Fruit fly (Drosophila melanogaster): ENCODE results near the gene CG4793.

The CG4793 gene

DNA sequence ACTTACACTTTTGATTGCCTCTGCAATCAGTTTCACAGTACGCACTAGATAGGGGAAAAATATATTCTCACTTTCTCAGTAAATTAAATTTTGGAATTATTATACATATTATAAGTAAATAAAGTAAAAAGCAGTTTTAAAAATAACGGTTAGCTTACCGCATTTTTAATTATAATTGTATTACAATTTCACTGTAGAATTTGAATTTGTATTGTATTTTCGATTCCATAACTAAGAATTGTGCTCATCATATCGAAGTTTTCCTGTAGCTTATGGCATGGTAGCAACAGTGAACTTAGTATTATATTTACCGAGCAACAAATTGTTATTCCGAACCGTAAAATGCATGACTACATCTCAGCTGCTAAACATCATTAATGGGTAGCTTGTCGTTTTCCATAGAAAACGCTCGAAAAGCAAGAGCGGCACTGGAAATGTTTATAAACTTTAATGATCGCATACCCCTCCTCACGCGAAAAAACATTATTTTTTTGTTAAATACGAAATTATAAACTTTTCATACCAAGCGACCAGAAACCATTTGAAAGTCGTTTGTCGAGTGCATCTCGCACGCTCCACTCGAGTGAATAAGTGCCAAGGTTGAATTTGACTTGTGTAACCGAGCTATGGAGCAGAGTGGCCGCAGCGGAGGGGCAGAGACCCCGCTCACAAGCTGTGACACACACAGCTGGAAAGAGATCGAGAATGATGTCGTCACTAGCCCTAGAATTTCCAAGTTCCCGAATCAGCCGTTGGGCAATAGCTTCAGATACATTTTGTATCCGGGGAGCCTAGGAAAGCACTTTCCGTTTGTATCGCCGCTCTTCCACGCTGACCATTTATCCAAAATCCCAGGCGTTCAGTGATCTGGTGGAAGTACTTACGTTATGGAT, 10.9 kb upstream of the CG4793 start (continued):
- TF ChIP-seq CG32772 (GFP tag; IDR thresholded peaks at IDR 0.05) (peak; percentile 89), ap (GFP tag; IDR thresholded peaks at IDR 0.05) (peak; percentile 79), zf30C (GFP tag; optimal IDR thresholded peaks at IDR 0.05) (no peak), CG17802 (tag; optimal IDR thresholded peaks at IDR 0.05) (peak; percentile 49), fru (optimal IDR thresholded peaks at IDR 0.05) (no peak), CG2116 (GFP tag; optimal IDR thresholded peaks at IDR 0.05) (peak; percentile 73), MBD-R2 (GFP tag; IDR thresholded peaks at IDR 0.05) (peak; percentile 49; the same call in 1 of the 2 replicates), Dfd (GFP tag; optimal IDR thresholded peaks at IDR 0.05) (no peak), trem (tag; optimal IDR thresholded peaks at IDR 0.05) (peak; percentile 76), CG13624 (GFP tag; optimal IDR thresholded peaks at IDR 0.05) (no peak), CG6791 (GFP tag; IDR thresholded peaks at IDR 0.05; ENCODE audit: partially characterized antibody) (0 out of 3 replicates have a peak, but pooled peaks have one; percentile 22), CG13287 (GFP tag; IDR thresholded peaks at IDR 0.05; ENCODE audit: partially characterized antibody) (peak; percentile 43; the same call in 1 of the 2 replicates), CG11560 (tag; IDR thresholded peaks at IDR 0.05) (peak; percentile 75), YL-1 (GFP tag; optimal IDR thresholded peaks at IDR 0.05) (peak; percentile 84), Poxn (GFP tag; IDR thresholded peaks at IDR 0.05) (peak; percentile 72), crol (GFP tag; IDR thresholded peaks at IDR 0.05) (peak; percentile 95), CG15011 (GFP tag; optimal IDR thresholded peaks at IDR 0.05) (peak; percentile 84), CG8359 (GFP tag; optimal IDR thresholded peaks at IDR 0.05; ENCODE audit: borderline replicate concordance) (peak; percentile 78), unpg (GFP tag; optimal IDR thresholded peaks at IDR 0.05) (peak; percentile 95), jing (GFP tag; optimal IDR thresholded peaks at IDR 0.05) (peak; percentile 85), knrl (GFP tag; IDR thresholded peaks at IDR 0.05; ENCODE audit: partially characterized antibody) (no peak), CG13894 (tag; optimal IDR thresholded peaks at IDR 0.05) (peak; percentile 60), Elba2 (GFP tag; optimal IDR thresholded peaks at IDR 0.05) (no peak), Ets65A (GFP tag) (no peak), CkIIα-i1 (GFP tag; IDR thresholded peaks at IDR 0.05) (no peak), nmo (GFP tag; optimal IDR thresholded peaks at IDR 0.05) (peak; percentile 93), Ets97D (GFP tag; optimal IDR thresholded peaks at IDR 0.05) (no peak), CG5953 (GFP tag; IDR thresholded peaks at IDR 0.05) (peak; percentile 65; the same call in 1 of the 2 replicates), slbo (GFP tag; IDR thresholded peaks at IDR 0.05) (peak; percentile 96), CG11093 (GFP tag; IDR thresholded peaks at IDR 0.05) (peak; percentile 78; the same call in 2 of the 3 replicates), CG15479 (GFP tag; optimal IDR thresholded peaks at IDR 0.05) (no peak), pum (GFP tag; optimal IDR thresholded peaks at IDR 0.05) (peak; percentile 28), Atf6 (GFP tag; IDR thresholded peaks at IDR 0.05) (peak; percentile 92), twi (tag; optimal IDR thresholded peaks at IDR 0.05) (peak; percentile 92), CG31365 (tag; optimal IDR thresholded peaks at IDR 0.05) (no peak), zen (tag; optimal IDR thresholded peaks at IDR 0.05) (peak; percentile 78), tap (tag; optimal IDR thresholded peaks at IDR 0.05) (peak; percentile 93), grau (tag; optimal IDR thresholded peaks at IDR 0.05) (peak; percentile 100), CG10565 (GFP tag; optimal IDR thresholded peaks at IDR 0.05) (no peak), CG13296 (GFP tag; optimal IDR thresholded peaks at IDR 0.05) (peak; percentile 96), Sox102F (GFP tag; optimal IDR thresholded peaks at IDR 0.05) (peak; percentile 91), gro (GFP tag; optimal IDR thresholded peaks at IDR 0.05) (peak; percentile 73), tup (GFP tag; optimal IDR thresholded peaks at IDR 0.05) (peak; percentile 41), Stat92E (GFP tag; optimal IDR thresholded peaks at IDR 0.05) (peak in 2 of 3 experiments; percentile 52 to 61), pb (GFP tag; optimal IDR thresholded peaks at IDR 0.05) (no peak), Dip2 (GFP tag; IDR thresholded peaks at IDR 0.05) (no peak), CG4360 (GFP tag; IDR thresholded peaks at IDR 0.05) (no peak), psq (GFP tag; optimal IDR thresholded peaks at IDR 0.05) (peak; percentile 42), CG8944 (GFP tag; optimal IDR thresholded peaks at IDR 0.05) (no peak)

Data from whole organism, embryonic.